Fruit fly (Drosophila melanogaster): ENCODE results near the gene RNaseX25.
A peak's percentile ranks its signal among the peaks of the same experiment; 100 is the strongest.

RNaseX25 gene

dm6 chr3L:7963549-7963948 lies 6.8 kb upstream of the RNaseX25 start (continued):
- TF ChIP-seq sens (GFP tag) (peak; percentile 66), phol (tag; optimal IDR thresholded peaks at IDR 0.05) (peak; percentile 7), CG9727 (GFP tag; optimal IDR thresholded peaks at IDR 0.05) (peak; percentile 31), bsh (GFP tag; optimal IDR thresholded peaks at IDR 0.05) (peak in 1 of 2 experiments; percentile 30), ttk (GFP tag; IDR thresholded peaks at IDR 0.05) (no peak), Mrtf (GFP tag; IDR thresholded peaks at IDR 0.05) (no peak), Xbp1 (GFP tag; optimal IDR thresholded peaks at IDR 0.05) (no peak), bowl (GFP tag; IDR thresholded peaks at IDR 0.05) (no peak), Gug (GFP tag; IDR thresholded peaks at IDR 0.05) (no peak), CG10979 (tag; optimal IDR thresholded peaks at IDR 0.05) (peak; percentile 14), mam (GFP tag; optimal IDR thresholded peaks at IDR 0.05) (no peak), lola (GFP tag; optimal IDR thresholded peaks at IDR 0.05) (peak in 1 of 3 experiments; percentile 41), vvl (GFP tag; IDR thresholded peaks at IDR 0.05) (0 out of 2 replicates have a peak, but pooled peaks have one; percentile 32), CG11696 (GFP tag; IDR thresholded peaks at IDR 0.05) (no peak), CG7839 (tag; optimal IDR thresholded peaks at IDR 0.05) (peak; percentile 16), CG8388 (GFP tag; optimal IDR thresholded peaks at IDR 0.05) (no peak), row (GFP tag; IDR thresholded peaks at IDR 0.05) (peak; percentile 32; the same call in 1 of the 3 replicates), sens-2 (GFP tag; IDR thresholded peaks at IDR 0.05) (0 out of 2 replicates have a peak, but pooled peaks have one; percentile 6), Ets65A (GFP tag) (peak; percentile 88), CG15696 (tag; optimal IDR thresholded peaks at IDR 0.05) (peak; percentile 29), CG11504 (tag; optimal IDR thresholded peaks at IDR 0.05) (peak; percentile 20), CG4404 (GFP tag; IDR thresholded peaks at IDR 0.05) (0 out of 2 replicates have a peak, but pooled peaks have one; percentile 43), CG2712 (tag; optimal IDR thresholded peaks at IDR 0.05) (peak; percentile 9), bab2 (GFP tag; optimal IDR thresholded peaks at IDR 0.05) (peak; percentile 23)

- no peak for TF ChIP-seq dan (GFP tag; IDR thresholded peaks at IDR 0.05)
- TF ChIP-seq Ada2b (GFP tag; IDR thresholded peaks at IDR 0.05): no peak
- TF ChIP-seq abd-A (tag; optimal IDR thresholded peaks at IDR 0.05): peak; percentile 66
- TF ChIP-seq CG10147 (GFP tag; optimal IDR thresholded peaks at IDR 0.05): no peak
- TF ChIP-seq ewg (GFP tag; optimal IDR thresholded peaks at IDR 0.05): peak; percentile 7
- no peak for TF ChIP-seq CG15514 (GFP tag; optimal IDR thresholded peaks at IDR 0.05)
- no peak for TF ChIP-seq CG6254 (GFP tag; optimal IDR thresholded peaks at IDR 0.05)
- TF ChIP-seq Med (GFP tag): no peak
- no peak for TF ChIP-seq gcm (GFP tag; optimal IDR thresholded peaks at IDR 0.05)
- no peak for TF ChIP-seq tna (GFP tag; IDR thresholded peaks at IDR 0.05; ENCODE audit: partially characterized antibody)
- no peak for TF ChIP-seq CG2889 (GFP tag; IDR thresholded peaks at IDR 0.05)
- TF ChIP-seq CG11085 (GFP tag; IDR thresholded peaks at IDR 0.05): no peak
- no peak for TF ChIP-seq Taf1 (GFP tag; IDR thresholded peaks at IDR 0.05)
- TF ChIP-seq luna (GFP tag; optimal IDR thresholded peaks at IDR 0.05): no peak
- no peak for TF ChIP-seq CG9437 (GFP tag; optimal IDR thresholded peaks at IDR 0.05)
- TF ChIP-seq CG11560 (tag; IDR thresholded peaks at IDR 0.05): 0 out of 3 replicates have a peak, but pooled peaks have one; percentile 17
- TF ChIP-seq Nf-YC (tag; optimal IDR thresholded peaks at IDR 0.05): peak; percentile 80
- TF ChIP-seq CG10654 (GFP tag; optimal IDR thresholded peaks at IDR 0.05): no peak
- no peak for TF ChIP-seq CG8478 (optimal IDR thresholded peaks at IDR 0.05)
- no peak for TF ChIP-seq lab (GFP tag; optimal IDR thresholded peaks at IDR 0.05)
- TF ChIP-seq CG9876 (GFP tag; optimal IDR thresholded peaks at IDR 0.05): no peak
- no peak for TF ChIP-seq CG11696 (GFP tag; IDR thresholded peaks at IDR 0.05)
- TF ChIP-seq schlank (tag; optimal IDR thresholded peaks at IDR 0.05): no peak
- TF ChIP-seq seq (GFP tag; IDR thresholded peaks at IDR 0.05): peak; percentile 76; the same call in 1 of the 2 replicates
- no peak for TF ChIP-seq CG31441 (GFP tag; IDR thresholded peaks at IDR 0.05)
- TF ChIP-seq ttk (GFP tag; IDR thresholded peaks at IDR 0.05): 0 out of 2 replicates have a peak, but pooled peaks have one; percentile 20
- no peak for TF ChIP-seq pfk (GFP tag; optimal IDR thresholded peaks at IDR 0.05)
- TF ChIP-seq Antp (GFP tag; optimal IDR thresholded peaks at IDR 0.05): no peak
- TF ChIP-seq pho (GFP tag; optimal IDR thresholded peaks at IDR 0.05): no peak
These were observed 3.2 kb upstream of the RNaseX25 start for dm6 chr3L:7967203-7967602.

Data from whole organism, embryonic.